Fruit fly (Drosophila melanogaster) whole organism, embryonic: ENCODE data around the gene CG12017.
A peak's percentile ranks its signal among the peaks of the same experiment; 100 is the strongest.

ENCODE experiments used
- Aef1 ChIP-seq: fragments of 200-800 bp; sonication (Bioruptor generic); IDR thresholded peaks from 3 replicates; pipeline ENCODE4 v1.3.6; 2022; ENCODE audit warnings: missing biosample characterization, missing genetic modification characterization
- Atf-2 ChIP-seq: fragments of 200-800 bp; sonication (Bioruptor generic); optimal IDR thresholded peaks from 2 replicates; lab custom pipeline; 2016; ENCODE audit warnings: missing biosample characterization, missing genetic modification characterization
- Bteb2 ChIP-seq: fragments of 200-800 bp; sonication (Bioruptor generic); optimal IDR thresholded peaks from 2 replicates; lab custom pipeline; 2016; ENCODE audit warnings: missing biosample characterization, missing genetic modification characterization
- CG10959 ChIP-seq: fragments of 200-800 bp; sonication (Bioruptor generic); IDR thresholded peaks from 2 replicates; pipeline ENCODE4 v1.3.6; 2022; ENCODE audit warnings: missing biosample characterization, missing genetic modification characterization
- CG11093 ChIP-seq: fragments of 200-800 bp; sonication (Bioruptor generic); IDR thresholded peaks from 3 replicates; pipeline ENCODE4 v1.3.6; 2022; ENCODE audit warnings: missing biosample characterization, missing genetic modification characterization
- CG11723 ChIP-seq: fragments of 200-800 bp; sonication (Bioruptor generic); optimal IDR thresholded peaks from 2 replicates; lab custom pipeline; 2017; ENCODE audit warnings: missing biosample characterization, mild to moderate bottlenecking, missing genetic modification characterization
- CG12155 ChIP-seq: fragments of 200-800 bp; sonication (Bioruptor generic); optimal IDR thresholded peaks from 3 replicates; lab custom pipeline; 2016; ENCODE audit warnings: missing biosample characterization, missing genetic modification characterization
- CG12942 ChIP-seq: fragments of 200-800 bp; sonication (Bioruptor generic); optimal IDR thresholded peaks from 3 replicates; lab custom pipeline; 2016; ENCODE audit warnings: missing biosample characterization, missing genetic modification characterization
- CG13894 ChIP-seq: fragments of 200-800 bp; sonication (Bioruptor generic); optimal IDR thresholded peaks from 3 replicates; lab custom pipeline; 2018; ENCODE audit warnings: missing biosample characterization, mild to moderate bottlenecking, missing genetic modification characterization, moderate library complexity
- CG1602 ChIP-seq: fragments of 200-800 bp; sonication (Bioruptor generic); optimal IDR thresholded peaks from 3 replicates; lab custom pipeline; 2016; ENCODE audit warnings: missing biosample characterization, missing genetic modification characterization
- CG17328 ChIP-seq: fragments of 200-800 bp; sonication (Bioruptor generic); IDR thresholded peaks from 2 replicates; pipeline ENCODE4 v1.3.6; 2022; ENCODE audit warnings: missing biosample characterization, missing genetic modification characterization
- CG1832 ChIP-seq: fragments of 200-800 bp; sonication (Bioruptor generic); optimal IDR thresholded peaks from 2 replicates; lab custom pipeline; 2017; ENCODE audit warnings: missing biosample characterization, mild to moderate bottlenecking, missing genetic modification characterization, inconsistent platforms
- CG18476 ChIP-seq: fragments of 200-800 bp; sonication (Bioruptor generic); optimal IDR thresholded peaks from 2 replicates; lab custom pipeline; 2016; ENCODE audit warnings: missing biosample characterization, mild to moderate bottlenecking, missing genetic modification characterization
- CG34376 ChIP-seq: fragments of 200-800 bp; sonication (Bioruptor generic); optimal IDR thresholded peaks from 2 replicates; lab custom pipeline; 2018; ENCODE audit warnings: missing biosample characterization, mild to moderate bottlenecking, missing genetic modification characterization
- CG3838 ChIP-seq: fragments of 200-800 bp; sonication (Bioruptor generic); optimal IDR thresholded peaks from 3 replicates; lab custom pipeline; 2016; ENCODE audit warnings: missing biosample characterization, missing genetic modification characterization
- CG3847 ChIP-seq: fragments of 200-800 bp; sonication (Bioruptor generic); IDR thresholded peaks from 2 replicates; pipeline ENCODE4 v1.3.6; 2022; ENCODE audit warnings: missing biosample characterization, missing genetic modification characterization
- CG4328 ChIP-seq: fragments of 200-800 bp; sonication (Bioruptor generic); optimal IDR thresholded peaks from 3 replicates; lab custom pipeline; 2017; ENCODE audit warnings: missing biosample characterization, missing genetic modification reagents, missing genetic modification characterization
- CG5953 ChIP-seq: fragments of 200-800 bp; sonication (Bioruptor generic); IDR thresholded peaks from 2 replicates; pipeline ENCODE4 v1.3.6; 2022; ENCODE audit warnings: missing biosample characterization, missing genetic modification characterization
- CG6765 ChIP-seq: fragments of 200-800 bp; sonication (Bioruptor generic); optimal IDR thresholded peaks from 3 replicates; lab custom pipeline; 2017; ENCODE audit warnings: missing biosample characterization, mild to moderate bottlenecking, missing genetic modification characterization
- CG6813 ChIP-seq: fragments of 200-800 bp; sonication (Bioruptor generic); optimal IDR thresholded peaks from 2 replicates; lab custom pipeline; 2017; ENCODE audit warnings: missing biosample characterization, missing genetic modification characterization, mild to moderate bottlenecking, moderate library complexity, missing genetic modification reagents
- CG7556 ChIP-seq: fragments of 200-800 bp; sonication (Bioruptor generic); optimal IDR thresholded peaks from 2 replicates; lab custom pipeline; 2017; ENCODE audit warnings: missing biosample characterization, mild to moderate bottlenecking, missing genetic modification characterization
- CoRest ChIP-seq: fragments of 200-800 bp; sonication (Bioruptor generic); optimal IDR thresholded peaks from 3 replicates; lab custom pipeline; 2018; ENCODE audit warnings: missing biosample characterization, mild to moderate bottlenecking, missing genetic modification characterization, moderate library complexity
- Dip2 ChIP-seq: fragments of 200-800 bp; sonication (Bioruptor generic); IDR thresholded peaks from 2 replicates; pipeline ENCODE4 v1.3.6; 2022; ENCODE audit warnings: missing biosample characterization, missing genetic modification characterization
- HLH4C ChIP-seq: fragments of 200-800 bp; sonication (Bioruptor generic); IDR thresholded peaks from 3 replicates; pipeline ENCODE4 v1.3.6; 2022; ENCODE audit warnings: missing biosample characterization, missing genetic modification characterization; ENCODE audit not compliant: partially characterized antibody
- Lhr ChIP-seq: fragments of 200-800 bp; sonication (Bioruptor generic); optimal IDR thresholded peaks from 3 replicates; lab custom pipeline; 2017; ENCODE audit warnings: mild to moderate bottlenecking, missing biosample characterization, missing genetic modification reagents, missing genetic modification characterization
- Lim3 ChIP-seq: fragments of 200-800 bp; sonication (Bioruptor generic); IDR thresholded peaks from 2 replicates; pipeline ENCODE4 v1.3.6; 2022; ENCODE audit warnings: missing biosample characterization, missing genetic modification characterization
- Med ChIP-seq: fragments of 200-800 bp; sonication (Bioruptor generic); peaks from one replicate; lab custom pipeline; 2016; ENCODE audit warnings: missing biosample characterization, missing genetic modification characterization, mild to moderate bottlenecking, inconsistent platforms, moderate library complexity
- NK7.1 ChIP-seq: fragments of 200-800 bp; sonication (Bioruptor generic); optimal IDR thresholded peaks from 3 replicates; lab custom pipeline; 2016; ENCODE audit warnings: missing biosample characterization, missing genetic modification characterization
- Nf-YC ChIP-seq: fragments of 200-800 bp; optimal IDR thresholded peaks from 3 replicates; lab custom pipeline; 2019; ENCODE audit warnings: missing biosample characterization, mild to moderate bottlenecking, missing genetic modification characterization, moderate library complexity
- NfI ChIP-seq: fragments of 200-800 bp; sonication (Bioruptor generic); optimal IDR thresholded peaks from 3 replicates; lab custom pipeline; 2018; ENCODE audit warnings: missing biosample characterization, mild to moderate bottlenecking, missing genetic modification characterization, moderate library complexity
- Ssrp ChIP-seq: fragments of 200-800 bp; sonication (Bioruptor generic); optimal IDR thresholded peaks from 2 replicates; lab custom pipeline; 2018; ENCODE audit warnings: missing biosample characterization, mild to moderate bottlenecking, missing genetic modification characterization, moderate library complexity
- Usf ChIP-seq: fragments of 200-800 bp; sonication (Bioruptor generic); optimal IDR thresholded peaks from 2 replicates; lab custom pipeline; 2017; ENCODE audit warnings: missing genotype, missing biosample characterization, missing genetic modification characterization
- Vsx1 ChIP-seq: fragments of 200-800 bp; sonication (Bioruptor generic); optimal IDR thresholded peaks from 2 replicates; lab custom pipeline; 2017; ENCODE audit warnings: missing biosample characterization, mild to moderate bottlenecking, missing genetic modification characterization, missing genetic modification reagents
- ac ChIP-seq: fragments of 200-800 bp; sonication (Bioruptor generic); optimal IDR thresholded peaks from 3 replicates; lab custom pipeline; 2017; ENCODE audit warnings: missing biosample characterization, mild to moderate bottlenecking, missing genetic modification characterization
- chif ChIP-seq, 2 experiments: fragments of 200-800 bp; sonication (Bioruptor generic); optimal IDR thresholded peaks; 3 replicates each; lab custom pipeline; 2016; ENCODE audit warnings: missing biosample characterization in 2 of 2, missing genetic modification characterization in 2 of 2
- chinmo ChIP-seq: fragments of 200-800 bp; sonication (Bioruptor generic); IDR thresholded peaks from 4 replicates; pipeline ENCODE4 v1.3.6; 2022; ENCODE audit warnings: missing biosample characterization, missing genetic modification characterization; ENCODE audit not compliant: partially characterized antibody
- ci ChIP-seq: fragments of 200-800 bp; sonication (Bioruptor generic); IDR thresholded peaks from 3 replicates; pipeline ENCODE4 v1.3.6; 2022; ENCODE audit warnings: missing biosample characterization, missing genetic modification characterization
- crc ChIP-seq: fragments of 200-800 bp; sonication (Bioruptor generic); optimal IDR thresholded peaks from 2 replicates; lab custom pipeline; 2016; ENCODE audit warnings: missing biosample characterization, missing genetic modification characterization
- dati ChIP-seq: fragments of 200-800 bp; sonication (Bioruptor generic); IDR thresholded peaks from 2 replicates; pipeline ENCODE4 v1.3.6; 2022; ENCODE audit warnings: missing biosample characterization, missing genetic modification characterization
- dm ChIP-seq: fragments of 200-800 bp; sonication (Bioruptor generic); optimal IDR thresholded peaks from 3 replicates; lab custom pipeline; 2016; ENCODE audit warnings: missing biosample characterization, missing genetic modification characterization
- nerfin-1 ChIP-seq: fragments of 200-800 bp; sonication (Bioruptor generic); optimal IDR thresholded peaks from 3 replicates; lab custom pipeline; 2019; ENCODE audit warnings: missing biosample characterization, mild to moderate bottlenecking, missing genetic modification characterization, moderate library complexity
- pfk ChIP-seq: fragments of 200-800 bp; sonication (Bioruptor generic); optimal IDR thresholded peaks from 2 replicates; lab custom pipeline; 2018; ENCODE audit warnings: missing biosample characterization, mild to moderate bottlenecking, missing genetic modification characterization, moderate library complexity
- pum ChIP-seq: fragments of 200-800 bp; sonication (Bioruptor generic); optimal IDR thresholded peaks from 2 replicates; lab custom pipeline; 2016; ENCODE audit warnings: missing biosample characterization, missing genetic modification characterization
- run ChIP-seq: fragments of 200-800 bp; sonication (Bioruptor generic); optimal IDR thresholded peaks from 3 replicates; lab custom pipeline; 2018; ENCODE audit warnings: missing biosample characterization, mild to moderate bottlenecking, missing genetic modification characterization
- sima ChIP-seq: fragments of 200-800 bp; sonication (Bioruptor generic); optimal IDR thresholded peaks from 2 replicates; lab custom pipeline; 2016; ENCODE audit warnings: missing biosample characterization, missing genetic modification characterization
- so ChIP-seq: fragments of 200-800 bp; sonication (Bioruptor generic); IDR thresholded peaks from 3 replicates; pipeline ENCODE4 v1.3.6; 2022; ENCODE audit warnings: missing biosample characterization, missing genetic modification characterization
- sr ChIP-seq: fragments of 200-800 bp; sonication (Bioruptor generic); IDR thresholded peaks from 3 replicates; pipeline ENCODE4 v1.3.6; 2022; ENCODE audit warnings: missing biosample characterization, missing genetic modification characterization
- stwl ChIP-seq: fragments of 200-800 bp; sonication (Bioruptor generic); optimal IDR thresholded peaks from 3 replicates; lab custom pipeline; 2018; ENCODE audit warnings: missing biosample characterization, mild to moderate bottlenecking, missing genetic modification characterization, moderate library complexity
- toy ChIP-seq: fragments of 200-800 bp; sonication (Bioruptor generic); IDR thresholded peaks from 2 replicates; pipeline ENCODE4 v1.3.6; 2022; ENCODE audit warnings: missing biosample characterization, missing genetic modification characterization
- usp ChIP-seq: fragments of >200 bp; optimal IDR thresholded peaks from 2 replicates; lab custom pipeline; 2017; ENCODE audit warnings: missing biosample characterization, missing genetic modification characterization
- wdn ChIP-seq: fragments of 200-800 bp; sonication (Bioruptor generic); IDR thresholded peaks from 2 replicates; pipeline ENCODE4 v1.3.6; 2022; ENCODE audit warnings: missing biosample characterization, missing genetic modification characterization
- zen ChIP-seq: fragments of 200-800 bp; sonication (Bioruptor generic); optimal IDR thresholded peaks from 3 replicates; lab custom pipeline; 2018; ENCODE audit warnings: missing biosample characterization, mild to moderate bottlenecking, missing genetic modification characterization, moderate library complexity

CG12017 gene

DNA sequence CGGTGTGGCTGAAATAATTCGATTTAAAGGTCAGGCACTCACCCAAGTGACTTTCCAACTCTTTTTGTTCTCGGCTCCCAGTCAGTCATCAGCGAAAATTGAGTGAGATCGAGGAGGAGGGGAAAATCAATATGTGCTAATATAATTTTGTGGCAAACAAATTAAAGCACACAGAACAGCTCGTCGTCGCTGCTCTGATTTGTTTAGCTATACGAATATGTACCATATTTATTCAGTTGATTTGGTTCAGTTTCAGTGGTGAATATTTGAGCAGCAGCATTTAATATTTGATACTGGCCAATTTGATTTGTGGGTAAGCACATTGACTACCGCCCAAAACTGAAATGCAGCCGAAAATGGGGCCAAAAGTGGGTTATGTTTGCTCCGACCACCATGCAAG is 25.4 kb downstream of the CG12017 start (continued):
- TF ChIP-seq CoRest (tag; lab: Kevin White, UChicago) (peak; percentile 19), Atf-2 (GFP tag; lab: Kevin White, UChicago) (no peak), stwl (tag; lab: Kevin White, UChicago) (no peak), CG13894 (tag; lab: Kevin White, UChicago) (no peak), sr (GFP tag; lab: Robert Waterston, UW) (no peak), Lhr (GFP tag; lab: Kevin White, UChicago) (peak; percentile 1), CG3847 (GFP tag; lab: Robert Waterston, UW) (no peak), Usf (no peak), CG12155 (GFP tag; lab: Kevin White, UChicago) (no peak), pfk (GFP tag; lab: Kevin White, UChicago) (no peak), ci (GFP tag; lab: Robert Waterston, UW) (peak; percentile 55; the same call in 2 of the 3 replicates), CG18476 (GFP tag; lab: Kevin White, UChicago) (no peak), CG12942 (GFP tag; lab: Kevin White, UChicago) (peak; percentile 4), HLH4C (GFP tag; lab: Robert Waterston, UW) (no peak), so (GFP tag; lab: Robert Waterston, UW) (peak; percentile 43; the same call in 2 of the 3 replicates), Med (GFP tag; lab: Kevin White, UChicago) (peak; percentile 94), sima (GFP tag; lab: Kevin White, UChicago) (no peak), Aef1 (GFP tag; lab: Robert Waterston, UW) (no peak), CG10959 (GFP tag; lab: Robert Waterston, UW) (no peak; the same call in 1 of the 2 replicates), CG11093 (GFP tag; lab: Robert Waterston, UW) (no peak), CG6813 (GFP tag; lab: Kevin White, UChicago) (peak; percentile 67), dm (GFP tag; lab: Kevin White, UChicago) (no peak), Nf-YC (tag; lab: Kevin White, UChicago) (no peak), dati (GFP tag; lab: Robert Waterston, UW) (no peak), CG7556 (GFP tag; lab: Kevin White, UChicago) (no peak), run (tag; lab: Kevin White, UChicago) (no peak), Ssrp (tag; lab: Kevin White, UChicago) (no peak), CG34376 (GFP tag; lab: Kevin White, UChicago) (no peak), NfI (GFP tag; lab: Kevin White, UChicago) (no peak), crc (GFP tag; lab: Kevin White, UChicago) (no peak), CG4328 (GFP tag; lab: Kevin White, UChicago) (no peak), pum (GFP tag; lab: Kevin White, UChicago) (no peak), Dip2 (GFP tag; lab: Robert Waterston, UW) (no peak), CG5953 (GFP tag; lab: Robert Waterston, UW) (no peak), chinmo (GFP tag; lab: Robert Waterston, UW) (no peak), ac (no peak), toy (GFP tag; lab: Robert Waterston, UW) (no peak), chif (GFP tag; optimal IDR thresholded peaks at IDR 0.05; lab: Kevin White, UChicago) (peak in 1 of 2 experiments; percentile 27), wdn (GFP tag; lab: Robert Waterston, UW) (no peak), nerfin-1 (tag; lab: Kevin White, UChicago) (no peak), CG6765 (GFP tag; lab: Kevin White, UChicago) (no peak), CG1602 (GFP tag; lab: Kevin White, UChicago) (no peak), CG1832 (GFP tag; lab: Kevin White, UChicago) (no peak), Lim3 (GFP tag; lab: Robert Waterston, UW) (no peak), Bteb2 (GFP tag; lab: Kevin White, UChicago) (peak; percentile 35), CG3838 (peak; percentile 0), usp (GFP tag; lab: Kevin White, UChicago) (no peak), Vsx1 (GFP tag; lab: Kevin White, UChicago) (peak; percentile 11), zen (tag; lab: Kevin White, UChicago) (no peak), CG17328 (GFP tag; lab: Robert Waterston, UW) (peak; percentile 19; the same call in 1 of the 2 replicates), CG11723 (GFP tag; lab: Kevin White, UChicago) (no peak), NK7.1 (GFP tag; lab: Kevin White, UChicago) (peak; percentile 19)
